Fruit fly (Drosophila melanogaster): Measurements from ENCODE around the gene CG13390.

DNA sequence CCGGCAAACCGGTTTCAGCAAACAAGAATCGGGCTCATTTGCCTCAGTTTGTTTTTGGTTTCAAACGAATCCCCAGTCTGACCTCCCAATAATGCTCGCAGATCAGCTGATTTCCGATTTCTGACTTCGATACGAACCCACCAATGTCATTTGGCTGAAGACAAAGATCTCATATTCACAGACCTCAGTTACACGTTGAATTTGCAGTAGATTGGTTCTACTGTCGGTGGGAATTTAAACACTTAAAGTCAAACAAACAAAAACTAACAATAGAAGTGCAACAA, 49.4 kb downstream of the CG13390 start, which contains the start of gene CG14275:
- no peak for TF ChIP-seq cnc (optimal IDR thresholded peaks at IDR 0.05)
- no peak for TF ChIP-seq Mnt (GFP tag; optimal IDR thresholded peaks at IDR 0.05)
- TF ChIP-seq tj (GFP tag; optimal IDR thresholded peaks at IDR 0.05) = no peak

Measured in whole organism, adult.